Worm (Caenorhabditis elegans) whole organism, L4/young adult: ENCODE results near the gene gcy-37.

Source experiments
- W03F9.2 ChIP-seq: fragments of 150-350 bp; optimal IDR thresholded peaks from 2 replicates; lab custom pipeline; 2014; ENCODE audit warnings: missing biosample characterization, missing genetic modification characterization
- him-1 ChIP-seq: sonication (generic microtip); optimal IDR thresholded peaks from 2 replicates; lab custom pipeline; 2016; ENCODE audit warnings: missing genotype, missing genetic modification reagents, missing genetic modification characterization, missing compliant biosample characterization

- TF ChIP-seq him-1 (tag; lab: Kevin White, UChicago): no peak
- TF ChIP-seq W03F9.2 (tag; lab: Kevin White, UChicago): no peak
Measured at ce11 chrIV:2102793-2103192, 56.2 kb downstream of the gcy-37 start, which contains the start of gene C23H5.15.
